Fruit fly (Drosophila melanogaster) whole organism, embryonic: ENCODE measurements around the gene Sec23.

ENCODE experiments used
- Dfd ChIP-seq, 2 experiments: fragments of >200 bp; optimal IDR thresholded peaks; 2 replicates each; lab custom pipeline; 2017; ENCODE audit warnings: missing biosample characterization in 2 of 2, missing genetic modification characterization in 2 of 2
- Lim3 ChIP-seq: fragments of 200-800 bp; sonication (Bioruptor generic); IDR thresholded peaks from 2 replicates; pipeline ENCODE4 v1.3.6; 2022; ENCODE audit warnings: missing biosample characterization, missing genetic modification characterization
- dpn ChIP-seq, 2 experiments: fragments of 200-800 bp; sonication (Bioruptor generic); optimal IDR thresholded peaks; 3 replicates each; lab custom pipeline; 2016; ENCODE audit warnings: missing biosample characterization in 2 of 2, missing genetic modification characterization in 2 of 2
- gt ChIP-seq: fragments of 200-800 bp; sonication (Bioruptor generic); IDR thresholded peaks from 2 replicates; pipeline ENCODE4 v1.3.6; 2022; ENCODE audit warnings: missing biosample characterization, missing genetic modification characterization

DNA sequence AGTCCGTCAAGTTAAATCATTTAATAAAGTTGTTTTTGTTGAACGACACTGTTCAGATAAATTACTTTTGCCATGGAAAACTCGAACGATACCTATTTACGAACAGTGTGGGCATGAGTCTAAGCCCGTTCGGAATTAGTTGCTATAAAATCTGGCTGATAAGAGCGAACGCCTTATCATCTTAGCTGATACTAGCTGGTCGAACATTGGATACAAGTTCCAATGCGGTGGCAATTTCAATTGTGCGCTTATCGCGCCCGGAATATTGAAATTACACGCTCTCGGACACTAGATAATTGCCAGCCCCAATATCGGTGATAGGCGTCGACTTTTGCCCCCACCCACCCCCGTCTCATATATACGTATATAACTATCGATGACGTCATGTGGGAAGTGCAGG is 5.0 kb downstream of the Sec23 start:
- TF ChIP-seq Dfd (GFP tag; optimal IDR thresholded peaks at IDR 0.05; lab: Kevin White, UChicago) (no peak), Lim3 (GFP tag; lab: Robert Waterston, UW) (no peak), gt (GFP tag; lab: Robert Waterston, UW) (no peak), dpn (GFP tag; optimal IDR thresholded peaks at IDR 0.05; lab: Kevin White, UChicago) (no peak)
